Fruit fly (Drosophila melanogaster) whole organism, wandering third instar larva: Measurements from ENCODE around the gene CG10710.

Experiments
- GATAd ChIP-seq: sonication (Bioruptor generic); optimal IDR thresholded peaks from 2 replicates; lab custom pipeline; 2016; ENCODE audit warnings: missing biosample characterization, missing genetic modification characterization
- Myc ChIP-seq: fragments of >200 bp; optimal IDR thresholded peaks from 2 replicates; lab custom pipeline; 2017
- Vsx2 ChIP-seq: fragments of 200-300, 225-300 bp; sonication (Bioruptor generic); optimal IDR thresholded peaks from 2 replicates; lab custom pipeline; 2018; ENCODE audit warnings: missing biosample characterization, missing genetic modification characterization; ENCODE audit not compliant: partially characterized antibody
- h ChIP-seq: fragments of 200-800 bp; sonication (Bioruptor generic); optimal IDR thresholded peaks from 3 replicates; lab custom pipeline; 2016; ENCODE audit warnings: missing biosample characterization, mild to moderate bottlenecking, missing genetic modification characterization
- sv ChIP-seq: fragments of 200-800 bp; sonication (Bioruptor generic); optimal IDR thresholded peaks from 3 replicates; lab custom pipeline; 2016; ENCODE audit warnings: missing biosample characterization, missing genetic modification characterization

DNA sequence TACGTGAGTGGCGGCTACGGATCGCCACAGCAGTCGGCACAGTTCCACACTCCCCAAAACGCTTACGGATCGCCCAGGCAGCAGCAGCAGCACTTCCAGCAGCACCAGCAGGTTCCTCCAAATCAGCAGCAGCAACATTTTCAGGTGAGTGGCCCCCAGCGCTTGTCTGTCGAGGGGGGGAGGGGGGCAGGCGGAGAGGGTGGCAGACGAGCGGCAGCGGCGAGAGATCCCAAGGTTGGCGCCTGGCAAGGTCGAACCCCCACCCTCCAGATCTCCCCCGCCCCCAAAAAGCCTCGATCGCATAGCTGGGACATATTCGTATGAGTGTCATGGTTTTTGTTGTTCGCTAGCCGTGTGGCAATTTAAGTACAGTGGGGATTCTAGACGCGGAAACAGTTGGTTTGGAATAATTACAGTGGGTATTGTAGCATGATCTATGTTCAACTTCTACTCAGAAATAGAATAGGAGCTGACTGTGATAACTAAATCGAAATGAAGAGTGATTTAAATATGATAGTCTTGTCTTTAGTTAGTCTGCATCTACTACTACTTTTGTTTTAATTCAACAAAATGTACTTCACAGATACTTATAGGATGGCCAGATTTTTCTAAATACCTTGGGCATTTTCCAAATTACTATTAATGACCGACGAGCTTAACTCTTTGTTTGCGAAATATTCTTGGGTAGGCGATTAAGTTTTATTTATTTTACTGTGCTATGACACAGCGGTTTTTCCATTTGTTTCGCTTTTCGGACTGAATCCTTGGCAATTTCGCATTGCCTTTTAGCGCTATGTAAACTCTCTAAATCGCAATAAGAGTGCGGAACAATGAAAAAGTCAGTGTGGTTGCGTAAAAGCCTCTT, 40.8 kb downstream of the CG10710 start:
- no peak for TF ChIP-seq Vsx2 (GFP tag; lab: Kevin White, UChicago)
- TF ChIP-seq h (GFP tag; lab: Kevin White, UChicago) = peak; percentile 33
- no peak for TF ChIP-seq sv (GFP tag; lab: Kevin White, UChicago)
- no peak for TF ChIP-seq GATAd
- no peak for TF ChIP-seq Myc (lab: Kevin White, UChicago)
